3 fruit fly cellular contexts compared by ENCODE assay signal in the genomic region with DNA sequence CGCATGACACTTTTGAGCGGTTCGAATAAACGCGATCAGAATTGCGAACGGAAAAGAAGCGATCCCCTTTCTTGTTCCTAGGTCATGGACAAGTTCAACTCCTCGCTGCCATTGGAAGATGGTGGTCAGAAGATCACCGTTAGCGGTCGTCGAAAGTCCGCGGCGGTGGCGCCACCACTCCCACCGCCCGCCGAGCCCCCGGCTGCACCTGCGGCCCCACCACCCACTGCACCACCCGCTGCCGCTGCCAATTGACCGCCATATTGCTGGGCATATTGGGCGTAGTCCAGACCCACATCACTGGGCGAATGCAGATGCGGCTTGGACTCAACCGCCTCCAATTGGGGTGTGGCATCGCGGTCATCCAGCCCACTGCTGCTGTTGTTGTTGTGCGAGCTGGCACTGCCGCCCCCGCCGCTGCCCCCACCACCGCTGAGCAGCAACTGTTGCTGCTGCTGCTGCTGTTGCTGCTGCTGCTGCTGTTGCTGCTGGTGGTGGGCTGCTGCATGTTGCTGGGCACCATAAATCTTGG.
TF ChIP-seq lines count a peak whose summit lies in the region.

No protein-coding gene starts in this region.

- no peak for TF ChIP-seq CTCF in whole organism, embryonic (GFP tag; optimal IDR thresholded peaks at IDR 0.05; lab: Kevin White, UChicago)

TF ChIP-seq in whole organism, embryonic, 481 proteins besides CTCF, POLR2A, EP300 and RAD21:
- TF ChIP-seq Hr39 (optimal IDR thresholded peaks at IDR 0.05; lab: Kevin White, UChicago): peak; percentile 51
- 0 out of 2 replicates have a peak, but pooled peaks have one; percentile 14 for TF ChIP-seq CG9215 (GFP tag; IDR thresholded peaks at IDR 0.05; lab: Robert Waterston, UW)
- TF ChIP-seq emc (GFP tag; optimal IDR thresholded peaks at IDR 0.05; lab: Kevin White, UChicago): no peak
- TF ChIP-seq lola (GFP tag; optimal IDR thresholded peaks at IDR 0.05; lab: Kevin White, UChicago): no peak
- peak; percentile 62 for TF ChIP-seq Ets65A (GFP tag; lab: Kevin White, UChicago)
- TF ChIP-seq HLHmδ (GFP tag; optimal IDR thresholded peaks at IDR 0.05; lab: Kevin White, UChicago): no peak
- peak; percentile 57 for TF ChIP-seq Med (GFP tag; lab: Kevin White, UChicago)
- TF ChIP-seq CG16779 (GFP tag; IDR thresholded peaks at IDR 0.05; lab: Robert Waterston, UW): 0 out of 2 replicates have a peak, but pooled peaks have one; percentile 21
- 0 out of 2 replicates have a peak, but pooled peaks have one; percentile 37 for TF ChIP-seq CG4360 (GFP tag; IDR thresholded peaks at IDR 0.05; lab: Robert Waterston, UW)

TF ChIP-seq in whole organism, prepupa, 60 proteins besides CTCF, POLR2A, EP300 and RAD21:
- TF ChIP-seq fkh (GFP tag; optimal IDR thresholded peaks at IDR 0.05; lab: Kevin White, UChicago) (no peak), svp (GFP tag; lab: Kevin White, UChicago) (peak; percentile 21)

TF ChIP-seq in whole organism, wandering third instar larva, 38 proteins besides CTCF, POLR2A, EP300 and RAD21:
- TF ChIP-seq CrebA (GFP tag; optimal IDR thresholded peaks at IDR 0.05; lab: Kevin White, UChicago; ENCODE audit: borderline replicate concordance) (no peak), fru (GFP tag; optimal IDR thresholded peaks at IDR 0.05; lab: Kevin White, UChicago) (no peak), Dfd (GFP tag; optimal IDR thresholded peaks at IDR 0.05; lab: Kevin White, UChicago) (peak; percentile 94), jim (GFP tag; optimal IDR thresholded peaks at IDR 0.05; lab: Kevin White, UChicago) (no peak)

Comparison
In these comparisons a context has a peak if more than half of its experiments do, and no peak if none do; other contexts are left out.
1. Of the 7 proteins assayed by ChIP-seq in both whole organism, embryonic and whole organism, prepupa: peak only in whole organism, embryonic: CG16779 and Hr39; only in whole organism, prepupa: none; in both: none; in neither: 5.